Fruit fly (Drosophila melanogaster): ENCODE measurements around the gene JTBR.

JTBR gene

dm6 chr3L:1802802-1803201 lies at the start of gene JTBR, which contains the start of gene CG42676 (continued):
- TF ChIP-seq prd (optimal IDR thresholded peaks at IDR 0.05): no peak
- 0 out of 3 replicates have a peak, but pooled peaks have one; percentile 18 for TF ChIP-seq prd (GFP tag; IDR thresholded peaks at IDR 0.05)
- peak; percentile 36 for TF ChIP-seq exex (tag; optimal IDR thresholded peaks at IDR 0.05)
- peak; percentile 99 for TF ChIP-seq psq (GFP tag; optimal IDR thresholded peaks at IDR 0.05)
- TF ChIP-seq CG4617 (GFP tag; optimal IDR thresholded peaks at IDR 0.05; ENCODE audit: borderline replicate concordance): peak; percentile 40
- no peak for TF ChIP-seq chinmo (GFP tag; IDR thresholded peaks at IDR 0.05; ENCODE audit: partially characterized antibody)
- no peak for TF ChIP-seq CG13296 (GFP tag; optimal IDR thresholded peaks at IDR 0.05)
- no peak for TF ChIP-seq CG2129 (GFP tag; IDR thresholded peaks at IDR 0.05; ENCODE audit: partially characterized antibody)
- TF ChIP-seq CG13624 (GFP tag; optimal IDR thresholded peaks at IDR 0.05): peak; percentile 1
- TF ChIP-seq CG32767 (GFP tag; IDR thresholded peaks at IDR 0.05): no peak
- peak; percentile 42 for TF ChIP-seq CG8290 (GFP tag; optimal IDR thresholded peaks at IDR 0.05)
- no peak for TF ChIP-seq CG8290 (tag; optimal IDR thresholded peaks at IDR 0.05)
- peak; percentile 53 for TF ChIP-seq CG10267 (tag; optimal IDR thresholded peaks at IDR 0.05)
- TF ChIP-seq phol (tag; optimal IDR thresholded peaks at IDR 0.05): peak; percentile 49
- peak; percentile 60 for TF ChIP-seq Sry-β (GFP tag; optimal IDR thresholded peaks at IDR 0.05)
- TF ChIP-seq disco-r (GFP tag; optimal IDR thresholded peaks at IDR 0.05): no peak
- TF ChIP-seq sug (tag; optimal IDR thresholded peaks at IDR 0.05): no peak
- no peak for TF ChIP-seq MTF-1 (GFP tag; optimal IDR thresholded peaks at IDR 0.05; ENCODE audit: borderline replicate concordance)
- TF ChIP-seq CoRest (tag; optimal IDR thresholded peaks at IDR 0.05): peak; percentile 42
- TF ChIP-seq kay (GFP tag; optimal IDR thresholded peaks at IDR 0.05): no peak
- TF ChIP-seq Asciz (GFP tag; optimal IDR thresholded peaks at IDR 0.05): no peak
- peak; percentile 34 for TF ChIP-seq BEAF-32 (GFP tag; optimal IDR thresholded peaks at IDR 0.05)
- no peak for TF ChIP-seq Ptx1 (GFP tag; IDR thresholded peaks at IDR 0.05)
- TF ChIP-seq CHES-1-like (GFP tag; optimal IDR thresholded peaks at IDR 0.05): peak; percentile 53
- no peak for TF ChIP-seq CG14441 (GFP tag; IDR thresholded peaks at IDR 0.05)
- TF ChIP-seq inv (GFP tag; IDR thresholded peaks at IDR 0.05; ENCODE audit: partially characterized antibody): peak; percentile 53; the same call in 1 of the 2 replicates
- TF ChIP-seq slou (GFP tag; optimal IDR thresholded peaks at IDR 0.05): no peak
- TF ChIP-seq sim (GFP tag; IDR thresholded peaks at IDR 0.05): no peak
- TF ChIP-seq CG6175 (GFP tag; IDR thresholded peaks at IDR 0.05): no peak
- no peak for TF ChIP-seq CG8924 (tag; optimal IDR thresholded peaks at IDR 0.05)
- peak; percentile 25 for TF ChIP-seq CG30020 (tag; optimal IDR thresholded peaks at IDR 0.05)
- peak; percentile 52 for TF ChIP-seq CG2712 (tag; optimal IDR thresholded peaks at IDR 0.05)
- TF ChIP-seq knrl (GFP tag; IDR thresholded peaks at IDR 0.05; ENCODE audit: partially characterized antibody): peak; percentile 71
- TF ChIP-seq gfzf (GFP tag; optimal IDR thresholded peaks at IDR 0.05): peak; percentile 73
- peak in 1 of 2 experiments; percentile 52 for TF ChIP-seq crp (GFP tag; optimal IDR thresholded peaks at IDR 0.05)
- TF ChIP-seq Ets65A (GFP tag): no peak
- TF ChIP-seq CG3995 (GFP tag; optimal IDR thresholded peaks at IDR 0.05): peak; percentile 2
- no peak for TF ChIP-seq vfl (GFP tag; optimal IDR thresholded peaks at IDR 0.05)
- TF ChIP-seq slp2 (GFP tag; optimal IDR thresholded peaks at IDR 0.05): no peak
- no peak for TF ChIP-seq CG7928 (GFP tag; optimal IDR thresholded peaks at IDR 0.05)
- TF ChIP-seq CG4404 (GFP tag; IDR thresholded peaks at IDR 0.05): no peak
- TF ChIP-seq Dp (GFP tag; optimal IDR thresholded peaks at IDR 0.05): peak; percentile 27
- peak in 1 of 2 experiments; percentile 30 for TF ChIP-seq dpn (GFP tag; optimal IDR thresholded peaks at IDR 0.05)
- peak; percentile 29 for TF ChIP-seq CG34376 (GFP tag; optimal IDR thresholded peaks at IDR 0.05)
- peak; percentile 73 for TF ChIP-seq CG13287 (GFP tag; IDR thresholded peaks at IDR 0.05; ENCODE audit: partially characterized antibody)
- TF ChIP-seq CG10147 (GFP tag; optimal IDR thresholded peaks at IDR 0.05): no peak
- peak; percentile 19 for TF ChIP-seq CG12104 (GFP tag; optimal IDR thresholded peaks at IDR 0.05)
- TF ChIP-seq NC2β (GFP tag; optimal IDR thresholded peaks at IDR 0.05): peak; percentile 16
- peak; percentile 8 for TF ChIP-seq CG30403 (GFP tag; optimal IDR thresholded peaks at IDR 0.05)
- 0 out of 3 replicates have a peak, but pooled peaks have one; percentile 7 for TF ChIP-seq CG14860 (GFP tag; IDR thresholded peaks at IDR 0.05; ENCODE audit: partially characterized antibody)
